Worm (Caenorhabditis elegans): Measurements from ENCODE around the gene C15H9.5.
A peak's percentile ranks its signal among the peaks of the same experiment; 100 is the strongest.

C15H9.5 gene

DNA sequence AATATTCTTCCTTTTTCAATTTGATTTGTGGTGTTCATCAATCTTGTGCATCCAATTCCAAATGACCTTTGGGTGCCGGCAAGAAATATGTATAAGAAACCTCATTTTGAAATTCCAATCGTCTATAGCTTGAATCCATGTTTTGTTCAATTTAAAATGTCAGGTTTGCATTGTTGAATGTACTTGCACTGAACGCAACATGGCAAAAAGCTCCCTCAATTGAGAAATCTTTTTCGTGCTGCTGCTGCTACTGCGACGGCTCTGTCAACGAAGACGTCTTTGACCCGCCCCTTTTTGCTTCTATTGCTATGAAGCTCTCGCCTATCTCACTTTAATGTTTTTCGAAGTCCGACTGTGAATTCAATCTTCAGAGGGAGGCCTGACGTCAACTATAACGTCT lies 17.9 kb upstream of the C15H9.5 start, which contains the start of gene lgc-58:
Gene lgc-58, plus strand, starts transcription at position 301 of the 400 bp plus-strand sequence.
- TF ChIP-seq ref-1 (GFP tag; conservative IDR thresholded peaks at IDR 0.05) (no peak), cog-1 (tag; optimal IDR thresholded peaks at IDR 0.05) (no peak), ztf-23 (GFP tag; IDR thresholded peaks at IDR 0.05) (no peak), med-1 (GFP tag; optimal IDR thresholded peaks at IDR 0.05; ENCODE audit: insufficient read depth) (no peak)

DNA sequence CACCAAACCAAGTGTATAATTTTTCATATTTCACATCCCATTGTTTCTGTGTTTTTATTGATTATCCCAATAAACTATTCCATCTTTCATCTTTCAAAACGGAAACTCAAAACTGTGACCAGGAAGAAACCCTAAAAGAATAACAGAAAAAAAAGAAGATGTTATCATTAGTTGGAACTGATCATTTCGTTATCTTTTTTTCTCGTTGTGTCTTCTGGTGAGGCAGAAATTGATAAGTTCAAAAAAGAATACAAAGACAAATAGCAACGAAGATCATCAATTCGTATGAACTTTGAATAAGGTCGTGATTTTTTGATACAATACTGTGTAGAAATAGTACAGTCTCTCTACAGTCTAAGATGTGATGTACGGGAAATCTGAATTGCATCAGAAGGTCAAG lies 11.3 kb upstream of the C15H9.5 start:
- TF ChIP-seq ztf-29 (GFP tag; IDR thresholded peaks at IDR 0.05) (no peak), klf-2 (GFP tag; conservative IDR thresholded peaks at IDR 0.05) (no peak), ztf-23 (GFP tag; IDR thresholded peaks at IDR 0.05) (no peak), flt-1 (GFP tag; IDR thresholded peaks at IDR 0.05) (no peak), tab-1 (GFP tag; IDR thresholded peaks at IDR 0.05) (no peak), med-1 (GFP tag; optimal IDR thresholded peaks at IDR 0.05; ENCODE audit: insufficient read depth) (no peak), ref-1 (GFP tag; conservative IDR thresholded peaks at IDR 0.05) (no peak), cog-1 (tag; optimal IDR thresholded peaks at IDR 0.05) (no peak), T22C8.4 (GFP tag; IDR thresholded peaks at IDR 0.05) (no peak)

DNA sequence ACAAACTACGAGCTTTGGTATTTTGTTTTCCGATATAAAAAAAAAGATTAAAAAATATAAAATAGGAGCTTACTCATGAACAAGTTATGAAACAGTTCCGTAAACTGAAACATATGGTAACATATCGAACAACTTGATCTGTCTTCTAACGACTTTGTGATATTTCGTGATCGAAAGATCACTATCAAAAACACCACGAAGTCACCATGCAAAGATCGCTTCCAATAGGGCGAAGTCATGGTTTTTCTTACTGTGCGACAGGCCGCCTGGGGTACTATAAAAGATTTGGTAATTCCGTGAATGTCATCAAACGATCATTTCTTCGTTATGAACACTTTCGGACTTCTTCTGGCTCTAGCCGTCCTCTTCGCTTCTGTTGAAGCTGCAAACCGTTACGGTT lies 10.4 kb upstream of the C15H9.5 start, which contains the start of gene C45B2.3:
Gene C45B2.3, plus strand, starts transcription at position 301 of the 400 bp plus-strand sequence.
- TF ChIP-seq tab-1 (GFP tag; IDR thresholded peaks at IDR 0.05) (no peak), T22C8.4 (GFP tag; IDR thresholded peaks at IDR 0.05) (no peak), flt-1 (GFP tag; IDR thresholded peaks at IDR 0.05) (no peak), med-1 (GFP tag; optimal IDR thresholded peaks at IDR 0.05; ENCODE audit: insufficient read depth) (no peak), klf-2 (GFP tag; conservative IDR thresholded peaks at IDR 0.05) (no peak), ref-1 (GFP tag; conservative IDR thresholded peaks at IDR 0.05) (no peak), cog-1 (tag; optimal IDR thresholded peaks at IDR 0.05) (no peak), ztf-23 (GFP tag; IDR thresholded peaks at IDR 0.05) (no peak), ztf-29 (GFP tag; IDR thresholded peaks at IDR 0.05) (no peak)

DNA sequence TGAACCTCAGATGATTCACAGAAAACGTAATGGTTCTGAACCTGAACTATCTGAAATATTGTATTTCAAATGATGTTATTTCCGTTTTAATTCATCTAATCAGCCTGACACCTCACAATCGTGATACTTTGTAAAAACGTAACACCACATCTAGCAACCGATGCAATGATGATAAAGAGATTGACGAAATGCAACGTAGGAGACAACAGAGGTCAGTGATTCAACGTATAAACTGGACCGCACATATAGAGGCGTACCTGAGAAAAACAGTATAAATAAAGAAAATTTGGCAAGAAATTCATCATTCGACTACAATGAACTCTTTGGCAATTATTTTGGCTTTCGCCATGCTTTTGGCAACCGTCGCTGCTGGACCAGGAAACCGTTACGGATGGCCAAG lies 8.7 kb upstream of the C15H9.5 start, which contains the start of gene C45B2.2:
Gene C45B2.2, plus strand, starts transcription at position 301 of the 400 bp plus-strand sequence.
- TF ChIP-seq ztf-23 (GFP tag; IDR thresholded peaks at IDR 0.05), result no peak
- no peak for TF ChIP-seq ref-1 (GFP tag; conservative IDR thresholded peaks at IDR 0.05)
- no peak for TF ChIP-seq flt-1 (GFP tag; IDR thresholded peaks at IDR 0.05)
- TF ChIP-seq cog-1 (tag; optimal IDR thresholded peaks at IDR 0.05), result no peak
- TF ChIP-seq med-1 (GFP tag; optimal IDR thresholded peaks at IDR 0.05; ENCODE audit: insufficient read depth), result no peak
- no peak for TF ChIP-seq tab-1 (GFP tag; IDR thresholded peaks at IDR 0.05)
- TF ChIP-seq klf-2 (GFP tag; conservative IDR thresholded peaks at IDR 0.05), result no peak
- no peak for TF ChIP-seq ztf-29 (GFP tag; IDR thresholded peaks at IDR 0.05)
- TF ChIP-seq T22C8.4 (GFP tag; IDR thresholded peaks at IDR 0.05), result no peak

DNA sequence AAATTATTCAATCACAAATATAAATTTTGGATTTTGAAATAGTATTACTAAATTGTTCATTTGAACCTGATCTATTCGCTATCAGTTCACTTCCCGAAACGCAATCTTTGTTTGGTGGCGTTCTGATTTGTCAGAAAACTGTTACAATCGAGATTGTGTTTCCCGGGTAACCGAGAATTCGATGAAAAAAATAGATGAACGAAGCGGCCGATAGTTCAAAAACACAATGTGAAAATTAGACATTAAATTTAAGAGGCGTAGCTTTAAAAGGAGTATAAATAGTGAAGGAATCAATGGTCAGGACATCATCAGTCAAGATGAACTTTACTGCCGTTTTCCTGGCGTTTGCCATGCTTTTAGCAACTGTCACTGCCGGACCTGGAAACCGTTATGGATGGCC lies 7.3 kb upstream of the C15H9.5 start, which contains the start of gene C45B2.1:
Gene C45B2.1, plus strand, starts transcription at position 301 of the 400 bp plus-strand sequence.
- TF ChIP-seq ztf-23 (GFP tag; IDR thresholded peaks at IDR 0.05), result no peak
- TF ChIP-seq klf-2 (GFP tag; conservative IDR thresholded peaks at IDR 0.05), result no peak
- TF ChIP-seq med-1 (GFP tag; optimal IDR thresholded peaks at IDR 0.05; ENCODE audit: insufficient read depth), result no peak
- no peak for TF ChIP-seq cog-1 (tag; optimal IDR thresholded peaks at IDR 0.05)
- no peak for TF ChIP-seq tab-1 (GFP tag; IDR thresholded peaks at IDR 0.05)
- no peak for TF ChIP-seq T22C8.4 (GFP tag; IDR thresholded peaks at IDR 0.05)
- no peak for TF ChIP-seq ztf-29 (GFP tag; IDR thresholded peaks at IDR 0.05)
- TF ChIP-seq ref-1 (GFP tag; conservative IDR thresholded peaks at IDR 0.05), result no peak
- TF ChIP-seq flt-1 (GFP tag; IDR thresholded peaks at IDR 0.05), result no peak

DNA sequence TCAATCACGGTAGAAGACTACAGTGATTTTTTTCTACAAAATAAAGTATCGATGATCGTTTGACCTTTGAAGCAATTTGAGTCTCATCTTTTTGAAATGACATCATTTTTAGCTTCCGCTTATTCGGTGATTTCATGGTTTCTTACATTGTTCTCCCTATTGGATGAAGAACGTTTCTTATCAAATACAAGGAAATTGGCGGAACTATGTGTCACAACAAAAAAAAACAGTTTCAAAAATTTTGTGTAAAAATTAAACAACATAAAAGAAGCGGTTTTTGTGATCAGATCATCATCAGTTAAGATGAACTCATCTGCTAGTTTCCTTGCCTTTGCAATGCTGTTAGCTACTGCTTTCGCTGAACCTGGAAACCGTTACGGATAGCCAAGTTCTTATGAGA lies 5.4 kb upstream of the C15H9.5 start, which contains the start of gene C45B2.8:
Gene C45B2.8, plus strand, starts transcription at position 301 of the 400 bp plus-strand sequence.
- no peak for TF ChIP-seq ztf-23 (GFP tag; IDR thresholded peaks at IDR 0.05)
- no peak for TF ChIP-seq T22C8.4 (GFP tag; IDR thresholded peaks at IDR 0.05)
- no peak for TF ChIP-seq ztf-29 (GFP tag; IDR thresholded peaks at IDR 0.05)
- TF ChIP-seq flt-1 (GFP tag; IDR thresholded peaks at IDR 0.05), result no peak
- no peak for TF ChIP-seq med-1 (GFP tag; optimal IDR thresholded peaks at IDR 0.05; ENCODE audit: insufficient read depth)
- TF ChIP-seq cog-1 (tag; optimal IDR thresholded peaks at IDR 0.05), result no peak
- TF ChIP-seq tab-1 (GFP tag; IDR thresholded peaks at IDR 0.05), result no peak
- no peak for TF ChIP-seq ref-1 (GFP tag; conservative IDR thresholded peaks at IDR 0.05)
- TF ChIP-seq klf-2 (GFP tag; conservative IDR thresholded peaks at IDR 0.05), result no peak

DNA sequence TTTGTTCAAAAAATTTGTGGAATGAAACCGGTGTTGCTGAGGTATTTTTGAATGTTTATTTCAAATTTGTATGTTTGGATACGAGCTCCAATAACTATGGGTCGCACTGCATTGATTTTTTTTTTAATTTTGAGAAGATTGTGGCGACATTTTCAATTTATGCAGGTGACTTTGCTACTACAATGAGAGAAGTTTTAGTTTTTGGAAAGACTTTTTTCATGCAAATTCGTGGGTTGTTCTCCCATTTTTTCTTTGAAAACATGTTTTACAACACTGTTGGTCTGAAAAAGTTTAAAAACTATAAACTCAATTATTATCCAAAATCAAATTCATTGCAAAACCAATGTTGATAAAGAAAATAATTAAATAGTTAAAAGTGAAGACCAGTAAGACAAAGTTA lies 4.4 kb upstream of the C15H9.5 start:
- TF ChIP-seq cog-1 (tag; optimal IDR thresholded peaks at IDR 0.05), result no peak
- TF ChIP-seq ref-1 (GFP tag; conservative IDR thresholded peaks at IDR 0.05), result no peak
- no peak for TF ChIP-seq T22C8.4 (GFP tag; IDR thresholded peaks at IDR 0.05)
- TF ChIP-seq ztf-23 (GFP tag; IDR thresholded peaks at IDR 0.05), result no peak
- no peak for TF ChIP-seq klf-2 (GFP tag; conservative IDR thresholded peaks at IDR 0.05)
- no peak for TF ChIP-seq med-1 (GFP tag; optimal IDR thresholded peaks at IDR 0.05; ENCODE audit: insufficient read depth)
- TF ChIP-seq tab-1 (GFP tag; IDR thresholded peaks at IDR 0.05), result no peak
- TF ChIP-seq ztf-29 (GFP tag; IDR thresholded peaks at IDR 0.05), result no peak
- no peak for TF ChIP-seq flt-1 (GFP tag; IDR thresholded peaks at IDR 0.05)

DNA sequence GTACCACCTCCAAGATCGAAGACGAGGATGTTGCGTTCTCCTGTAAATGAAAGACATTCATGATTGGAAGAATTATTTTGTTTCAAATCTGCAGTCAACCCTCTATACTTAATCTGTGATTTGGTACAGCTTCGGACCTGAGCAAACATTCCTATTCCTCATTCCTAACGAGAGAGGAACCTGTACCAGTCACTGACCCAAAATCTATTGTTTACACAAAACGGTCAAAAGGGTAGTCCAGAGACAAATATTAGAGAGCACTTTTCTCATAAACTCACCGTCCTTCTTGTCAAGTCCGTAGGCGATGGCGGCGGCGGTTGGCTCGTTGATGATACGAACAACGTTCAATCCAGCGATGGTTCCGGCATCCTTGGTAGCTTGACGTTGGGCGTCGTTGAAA lies 2.3 kb upstream of the C15H9.5 start:
- no peak for TF ChIP-seq T22C8.4 (GFP tag; IDR thresholded peaks at IDR 0.05)
- no peak for TF ChIP-seq klf-2 (GFP tag; conservative IDR thresholded peaks at IDR 0.05)
- no peak for TF ChIP-seq flt-1 (GFP tag; IDR thresholded peaks at IDR 0.05)
- no peak for TF ChIP-seq ztf-23 (GFP tag; IDR thresholded peaks at IDR 0.05)
- TF ChIP-seq ref-1 (GFP tag; conservative IDR thresholded peaks at IDR 0.05), result no peak
- TF ChIP-seq tab-1 (GFP tag; IDR thresholded peaks at IDR 0.05), result no peak
- TF ChIP-seq cog-1 (tag; optimal IDR thresholded peaks at IDR 0.05), result no peak
- no peak for TF ChIP-seq med-1 (GFP tag; optimal IDR thresholded peaks at IDR 0.05; ENCODE audit: insufficient read depth)
- no peak for TF ChIP-seq ztf-29 (GFP tag; IDR thresholded peaks at IDR 0.05)

DNA sequence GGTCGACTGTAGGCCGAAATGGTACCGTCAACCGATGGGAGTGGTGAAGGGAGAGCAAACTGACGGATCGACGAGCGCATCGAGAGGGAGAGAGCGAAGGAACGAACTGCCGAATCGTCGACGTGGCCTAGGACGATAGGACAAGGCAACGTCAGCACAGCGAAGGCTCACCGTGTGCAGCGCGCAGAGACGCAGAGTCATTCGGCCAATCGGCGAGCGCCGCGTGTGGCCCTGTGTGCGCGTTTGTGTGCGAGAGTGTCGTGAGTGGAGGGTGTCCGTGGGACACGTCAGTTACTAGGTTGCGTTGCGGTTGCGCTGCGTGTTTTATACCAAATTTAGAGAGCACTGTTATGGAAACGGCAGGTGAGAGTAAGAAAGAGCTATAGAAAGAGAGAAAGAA lies 1.1 kb upstream of the C15H9.5 start, which contains the start of gene hsp-3:
Gene hsp-3, minus strand, starts transcription at position 158 of the 400 bp plus-strand sequence.
- TF ChIP-seq T22C8.4 (GFP tag; IDR thresholded peaks at IDR 0.05), result no peak
- TF ChIP-seq ztf-23 (GFP tag; IDR thresholded peaks at IDR 0.05), result peak; percentile 70; the same call in 1 of the 2 replicates
- peak; percentile 91 for TF ChIP-seq flt-1 (GFP tag; IDR thresholded peaks at IDR 0.05)
- TF ChIP-seq cog-1 (tag; optimal IDR thresholded peaks at IDR 0.05), result peak; percentile 82
- no peak for TF ChIP-seq med-1 (GFP tag; optimal IDR thresholded peaks at IDR 0.05; ENCODE audit: insufficient read depth)
- no peak for TF ChIP-seq ztf-29 (GFP tag; IDR thresholded peaks at IDR 0.05)
- no peak for TF ChIP-seq ref-1 (GFP tag; conservative IDR thresholded peaks at IDR 0.05)
- 0 out of 2 replicates have a peak, but pooled peaks have one; percentile 14 for TF ChIP-seq tab-1 (GFP tag; IDR thresholded peaks at IDR 0.05)
